Fruit fly (Drosophila melanogaster) whole organism, wandering third instar larva: ENCODE measurements around the gene CG13784.

ENCODE experiments used
- Abd-B ChIP-seq: fragments of >200 bp; optimal IDR thresholded peaks from 2 replicates; lab custom pipeline; 2017; ENCODE audit warnings: missing biosample characterization, missing genetic modification characterization
- CG32264 ChIP-seq: fragments of 200-800 bp; sonication (Bioruptor generic); optimal IDR thresholded peaks from 2 replicates; lab custom pipeline; 2016; ENCODE audit warnings: missing biosample characterization, missing genetic modification characterization
- CG9705 ChIP-seq: fragments of 200-800 bp; sonication (Bioruptor generic); optimal IDR thresholded peaks from 2 replicates; lab custom pipeline; 2018; ENCODE audit warnings: missing biosample characterization, mild to moderate bottlenecking, missing genetic modification characterization
- CrebA ChIP-seq: fragments of 200-800 bp; sonication (Bioruptor generic); optimal IDR thresholded peaks from 2 replicates; lab custom pipeline; 2016; ENCODE audit warnings: missing biosample characterization, mild to moderate bottlenecking, missing genetic modification characterization, borderline replicate concordance
- Dfd ChIP-seq: fragments of >200 bp; optimal IDR thresholded peaks from 2 replicates; lab custom pipeline; 2017; ENCODE audit warnings: missing biosample characterization, missing genetic modification characterization
- Dif ChIP-seq: fragments of 200-275, 200-300 bp; sonication (Bioruptor generic); optimal IDR thresholded peaks from 2 replicates; lab custom pipeline; 2018; ENCODE audit warnings: missing biosample characterization, missing genetic modification characterization; ENCODE audit not compliant: partially characterized antibody
- GATAd ChIP-seq: sonication (Bioruptor generic); optimal IDR thresholded peaks from 2 replicates; lab custom pipeline; 2016; ENCODE audit warnings: missing biosample characterization, missing genetic modification characterization
- HLH106 ChIP-seq: fragments of 200-800 bp; optimal IDR thresholded peaks from 3 replicates; lab custom pipeline; 2019; ENCODE audit warnings: missing biosample characterization, mild to moderate bottlenecking, missing genetic modification characterization, moderate library complexity
- Hnf4 ChIP-seq: fragments of 200-800 bp; sonication (Bioruptor generic); optimal IDR thresholded peaks from 2 replicates; lab custom pipeline; 2016; ENCODE audit warnings: missing biosample characterization, mild to moderate bottlenecking, missing genetic modification characterization
- Hr78 ChIP-seq: fragments of >200 bp; optimal IDR thresholded peaks from 2 replicates; lab custom pipeline; 2017; ENCODE audit warnings: missing biosample characterization, missing genetic modification characterization
- Hr83 ChIP-seq: fragments of 200-300 bp; sonication (Bioruptor generic); optimal IDR thresholded peaks from 2 replicates; lab custom pipeline; 2016; ENCODE audit warnings: missing biosample characterization, mild to moderate bottlenecking, missing genetic modification characterization, moderate library complexity; ENCODE audit not compliant: poor library complexity, severe bottlenecking
- Myc ChIP-seq: fragments of >200 bp; optimal IDR thresholded peaks from 2 replicates; lab custom pipeline; 2017
- N ChIP-seq: fragments of >200 bp; optimal IDR thresholded peaks from 2 replicates; lab custom pipeline; 2018; ENCODE audit warnings: missing biosample characterization, missing external identifiers, missing genetic modification characterization
- OdsH ChIP-seq: fragments of 200-800 bp; sonication (Bioruptor generic); optimal IDR thresholded peaks from 2 replicates; lab custom pipeline; 2016; ENCODE audit warnings: missing biosample characterization, mild to moderate bottlenecking, missing genetic modification characterization
- Rel ChIP-seq, 2 experiments: fragments of 200-800 bp; sonication (Bioruptor generic) in 1 of 2; optimal IDR thresholded peaks; 2 replicates in 1 of 2; 3 replicates in 1 of 2; lab custom pipeline; 2016 to 2019; ENCODE audit warnings: mild to moderate bottlenecking in 2 of 2, missing biosample characterization in 2 of 2, missing genetic modification characterization in 2 of 2, moderate library complexity in 1 of 2
- Sp1 ChIP-seq: fragments of 200-800 bp; sonication (Bioruptor generic); optimal IDR thresholded peaks from 3 replicates; lab custom pipeline; 2019; ENCODE audit warnings: missing biosample characterization, mild to moderate bottlenecking, missing genetic modification characterization, moderate library complexity
- Vsx2 ChIP-seq: fragments of 200-300, 225-300 bp; sonication (Bioruptor generic); optimal IDR thresholded peaks from 2 replicates; lab custom pipeline; 2018; ENCODE audit warnings: missing biosample characterization, missing genetic modification characterization; ENCODE audit not compliant: partially characterized antibody
- brk ChIP-seq: fragments of 200-800 bp; sonication (Bioruptor generic); optimal IDR thresholded peaks from 2 replicates; lab custom pipeline; 2016; ENCODE audit warnings: missing biosample characterization, mild to moderate bottlenecking, missing genetic modification characterization
- dl ChIP-seq, 2 experiments: fragments of 175-275, 200-275 bp in 1 of 2; fragments of 200-275 bp in 1 of 2; sonication (Bioruptor generic); optimal IDR thresholded peaks; lab custom pipeline; 2018; ENCODE audit warnings: mild to moderate bottlenecking in 2 of 2, missing biosample characterization in 2 of 2, missing genetic modification characterization in 2 of 2, moderate library complexity in 2 of 2; ENCODE audit not compliant: partially characterized antibody in 2 of 2, insufficient read depth in 1 of 2
- dmrt93B ChIP-seq: fragments of 200-800 bp; sonication (Bioruptor generic); optimal IDR thresholded peaks from 2 replicates; lab custom pipeline; 2018; ENCODE audit warnings: missing biosample characterization, mild to moderate bottlenecking, missing genetic modification characterization
- ey ChIP-seq: fragments of 200-800 bp; sonication (Bioruptor generic); optimal IDR thresholded peaks from 2 replicates; lab custom pipeline; 2016; ENCODE audit warnings: missing biosample characterization, missing genetic modification characterization
- fru ChIP-seq: fragments of 200-800 bp; sonication (Bioruptor generic); optimal IDR thresholded peaks from 3 replicates; lab custom pipeline; 2016; ENCODE audit warnings: missing biosample characterization, mild to moderate bottlenecking, missing genetic modification characterization
- jim ChIP-seq: fragments of 175-275, 200-325 bp; sonication (Bioruptor generic); optimal IDR thresholded peaks from 2 replicates; lab custom pipeline; 2016; ENCODE audit warnings: missing biosample characterization, mild to moderate bottlenecking, missing genetic modification characterization
- pan ChIP-seq: fragments of >200 bp; optimal IDR thresholded peaks from 2 replicates; lab custom pipeline; 2017
- psq ChIP-seq: fragments of 200-800 bp; sonication (Bioruptor generic); optimal IDR thresholded peaks from 3 replicates; lab custom pipeline; 2017; ENCODE audit warnings: missing biosample characterization, mild to moderate bottlenecking, missing genetic modification characterization, moderate library complexity
- rgr ChIP-seq: fragments of 200-800 bp; sonication (Bioruptor generic); optimal IDR thresholded peaks from 3 replicates; lab custom pipeline; 2016; ENCODE audit warnings: missing biosample characterization, mild to moderate bottlenecking, missing genetic modification characterization
- sage ChIP-seq: fragments of 200-800 bp; sonication (Bioruptor generic); optimal IDR thresholded peaks from 2 replicates; lab custom pipeline; 2016; ENCODE audit warnings: missing biosample characterization, mild to moderate bottlenecking, missing genetic modification characterization
- sv ChIP-seq: fragments of 200-800 bp; sonication (Bioruptor generic); optimal IDR thresholded peaks from 3 replicates; lab custom pipeline; 2016; ENCODE audit warnings: missing biosample characterization, missing genetic modification characterization

Gene CG13784

dm6 chr2L:7239310-7239709 is 19.5 kb upstream of the CG13784 start (continued):
- TF ChIP-seq psq (peak; percentile 56), N (GFP tag; lab: Kevin White, UChicago) (no peak), sv (GFP tag; lab: Kevin White, UChicago) (no peak), pan (lab: Kevin White, UChicago) (no peak), fru (GFP tag; lab: Kevin White, UChicago) (peak; percentile 70), rgr (GFP tag; lab: Kevin White, UChicago) (peak; percentile 89), OdsH (GFP tag; lab: Kevin White, UChicago) (peak; percentile 92), dl (GFP tag; optimal IDR thresholded peaks at IDR 0.05; lab: Kevin White, UChicago; ENCODE audit: insufficient read depth in 1 of 2, partially characterized antibody in 2 of 2) (peak in 1 of 2 experiments; percentile 0), CG9705 (peak; percentile 24), Sp1 (GFP tag; lab: Kevin White, UChicago) (peak; percentile 66), jim (GFP tag; lab: Kevin White, UChicago) (peak; percentile 7), Vsx2 (GFP tag; lab: Kevin White, UChicago) (no peak)
- TF ChIP-seq, all 38 proteins: peak for 26

DNA sequence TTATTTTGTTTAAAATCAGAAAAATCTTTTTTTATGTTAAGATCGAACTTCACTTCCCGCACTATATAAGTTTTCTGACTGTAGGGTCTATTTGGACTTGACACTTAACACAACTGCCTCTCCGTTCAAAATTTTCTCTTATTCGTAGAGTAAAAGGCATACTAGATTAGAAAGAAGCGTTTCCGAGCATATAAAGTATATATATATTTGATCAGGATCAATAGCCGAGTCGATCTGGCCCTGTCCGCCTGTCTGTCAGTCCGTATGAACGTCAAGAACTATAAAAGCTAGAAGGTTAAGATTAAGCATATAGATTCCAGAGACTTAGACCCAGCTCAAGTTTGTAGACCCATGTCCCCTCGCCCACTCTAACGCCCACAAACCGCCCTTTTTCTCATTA is 12.9 kb upstream of the CG13784 start, which contains the start of gene CG43800:
Gene CG43800 (minus strand): TSS at position 101 of the 400 bp plus-strand sequence.
- TF ChIP-seq Hr78, result no peak
- no peak for TF ChIP-seq brk
- TF ChIP-seq Myc (lab: Kevin White, UChicago), result no peak
- TF ChIP-seq Vsx2 (GFP tag; lab: Kevin White, UChicago), result no peak
- no peak for TF ChIP-seq ey (GFP tag; lab: Kevin White, UChicago)
- no peak for TF ChIP-seq OdsH (GFP tag; lab: Kevin White, UChicago)
- no peak for TF ChIP-seq sage (GFP tag; lab: Kevin White, UChicago)
- TF ChIP-seq Hnf4 (GFP tag; lab: Kevin White, UChicago), result no peak
- no peak for TF ChIP-seq dl (GFP tag; optimal IDR thresholded peaks at IDR 0.05; lab: Kevin White, UChicago; ENCODE audit: insufficient read depth in 1 of 2, partially characterized antibody in 2 of 2)
- TF ChIP-seq CG32264 (GFP tag; lab: Kevin White, UChicago), result no peak
- no peak for TF ChIP-seq HLH106 (tag; lab: Kevin White, UChicago)
- TF ChIP-seq N (GFP tag; lab: Kevin White, UChicago), result no peak
- TF ChIP-seq Dfd (GFP tag; lab: Kevin White, UChicago), result no peak
- TF ChIP-seq CG9705, result no peak

- TF ChIP-seq N (GFP tag; lab: Kevin White, UChicago), result no peak
- no peak for TF ChIP-seq dmrt93B
- TF ChIP-seq, all 38 proteins: peak for 0
Observed at dm6 chr2L:7227434-7227833, 7.6 kb upstream of the CG13784 start, which contains the start of gene CG43799. TSS of gene CG43799 (plus strand) at chr2L:7227734.

DNA sequence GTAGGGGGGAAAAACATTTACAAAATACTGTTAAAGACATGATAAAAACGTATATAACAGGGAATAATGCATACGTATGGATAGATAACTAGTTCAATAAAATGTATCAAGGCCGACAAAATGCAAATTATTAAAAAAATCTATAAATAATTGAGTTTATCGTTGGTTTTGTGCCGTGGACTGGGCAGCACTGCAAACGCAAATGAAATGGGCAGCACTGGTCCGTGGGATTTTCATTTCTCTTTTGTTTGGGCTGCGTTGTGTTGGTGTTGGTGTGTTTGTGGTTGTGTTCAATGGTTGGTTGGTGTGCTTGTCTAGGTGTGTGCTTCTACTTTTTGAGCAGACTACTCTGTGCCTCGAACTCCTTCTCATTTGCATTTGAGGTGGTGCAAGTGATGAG is 6.8 kb upstream of the CG13784 start:
- no peak for TF ChIP-seq Rel (GFP tag; optimal IDR thresholded peaks at IDR 0.05; lab: Kevin White, UChicago)
- no peak for TF ChIP-seq Rel (tag; optimal IDR thresholded peaks at IDR 0.05; lab: Kevin White, UChicago)
- no peak for TF ChIP-seq GATAd (GFP tag; lab: Kevin White, UChicago)
- no peak for TF ChIP-seq Dfd (GFP tag; lab: Kevin White, UChicago)
- no peak for TF ChIP-seq CrebA (GFP tag; lab: Kevin White, UChicago)
- TF ChIP-seq jim (GFP tag; lab: Kevin White, UChicago), result no peak

DNA sequence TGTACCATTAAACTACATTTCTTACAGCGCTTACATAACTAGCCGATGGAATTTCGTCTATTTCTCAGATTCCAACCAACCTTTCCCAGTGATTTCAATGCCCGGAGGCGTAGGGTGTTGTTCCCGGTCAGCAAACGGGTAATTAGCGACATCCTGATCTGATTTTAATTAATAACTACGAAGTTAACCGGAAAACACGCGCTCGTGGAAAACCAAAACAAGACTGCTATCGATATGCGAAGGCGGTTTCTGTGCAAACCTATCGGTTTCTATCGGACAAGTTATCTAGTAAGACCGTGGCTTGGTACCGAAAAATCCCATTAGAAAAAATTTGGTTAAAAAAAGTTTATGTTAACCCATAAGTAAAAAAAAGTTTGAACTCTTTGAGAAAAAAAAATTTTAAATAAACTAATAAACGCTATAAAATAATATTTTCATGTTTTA is 3.0 kb upstream of the CG13784 start, which contains the start of gene mEFG1:
Gene mEFG1 (minus strand): TSS at position 253 of the 444 bp plus-strand sequence.
- no peak for TF ChIP-seq pan (lab: Kevin White, UChicago)
- no peak for TF ChIP-seq sage (GFP tag; lab: Kevin White, UChicago)
- no peak for TF ChIP-seq Rel (GFP tag; optimal IDR thresholded peaks at IDR 0.05; lab: Kevin White, UChicago)
- no peak for TF ChIP-seq Rel (tag; optimal IDR thresholded peaks at IDR 0.05; lab: Kevin White, UChicago)
- no peak for TF ChIP-seq Sp1 (GFP tag; lab: Kevin White, UChicago)
- no peak for TF ChIP-seq Abd-B
- TF ChIP-seq Dif (GFP tag; lab: Kevin White, UChicago), result no peak
- TF ChIP-seq CrebA (GFP tag; lab: Kevin White, UChicago), result no peak
- TF ChIP-seq Hr83 (GFP tag; lab: Kevin White, UChicago), result no peak
- no peak for TF ChIP-seq sv (GFP tag; lab: Kevin White, UChicago)
- no peak for TF ChIP-seq CG9705
- TF ChIP-seq, all 38 proteins: peak for 0
